Worm (Caenorhabditis elegans): ENCODE measurements around the gene Y69E1A.3.

DNA sequence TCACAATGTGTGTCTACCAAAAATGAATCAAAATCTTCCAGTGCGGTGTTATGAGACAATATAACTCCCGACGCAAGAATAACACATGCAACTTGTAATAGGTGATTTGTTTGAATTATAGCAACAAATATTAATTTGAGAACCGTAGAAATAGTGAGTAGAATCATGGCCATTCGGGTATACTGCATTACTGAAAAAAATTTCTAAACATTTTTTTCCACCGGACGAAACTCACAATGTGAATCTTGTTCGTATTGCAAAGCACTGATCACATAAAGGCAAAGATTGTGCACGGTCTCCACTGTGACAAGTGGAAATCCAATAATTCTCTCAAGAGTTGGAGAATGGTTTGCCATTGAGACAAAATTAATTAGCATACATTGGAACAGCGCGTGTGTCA lies 49.6 kb upstream of the Y69E1A.3 start:
- TF ChIP-seq skn-1 (tag; optimal IDR thresholded peaks at IDR 0.05): no peak
- no peak for TF ChIP-seq ztf-11 (tag; optimal IDR thresholded peaks at IDR 0.05)
- TF ChIP-seq ZK546.5 (tag; optimal IDR thresholded peaks at IDR 0.05): no peak
- TF ChIP-seq nhr-77 (tag; optimal IDR thresholded peaks at IDR 0.05): no peak
- no peak for TF ChIP-seq lsy-2 (tag; optimal IDR thresholded peaks at IDR 0.05)
- no peak for TF ChIP-seq mab-5 (tag; optimal IDR thresholded peaks at IDR 0.05)
- no peak for TF ChIP-seq nhr-23 (tag; optimal IDR thresholded peaks at IDR 0.05)
- no peak for TF ChIP-seq dmd-4 (tag; optimal IDR thresholded peaks at IDR 0.05)
